Worm (Caenorhabditis elegans) whole organism, L4/young adult: ENCODE results near the gene srh-274.

ENCODE experiments used
- W03F9.2 ChIP-seq: fragments of 150-350 bp; optimal IDR thresholded peaks from 2 replicates; lab custom pipeline; 2014; ENCODE audit warnings: missing biosample characterization, missing genetic modification characterization
- dao-5 ChIP-seq: sonication (generic microtip); optimal IDR thresholded peaks from 2 replicates; lab custom pipeline; 2016; ENCODE audit warnings: missing genotype, missing genetic modification characterization, moderate library complexity, missing compliant biosample characterization
- him-1 ChIP-seq: sonication (generic microtip); optimal IDR thresholded peaks from 2 replicates; lab custom pipeline; 2016; ENCODE audit warnings: missing genotype, missing genetic modification reagents, missing genetic modification characterization, missing compliant biosample characterization

- TF ChIP-seq W03F9.2 (tag; lab: Kevin White, UChicago) = no peak
- TF ChIP-seq him-1 (tag; lab: Kevin White, UChicago) = no peak
- no peak for TF ChIP-seq dao-5 (tag; lab: Kevin White, UChicago)
These were observed 5.5 kb downstream of the srh-274 start, which contains the start of gene fbxc-39 for ce11 chrII:988437-988836.
